Fruit fly (Drosophila melanogaster): ENCODE results near the gene CG4259.

DNA sequence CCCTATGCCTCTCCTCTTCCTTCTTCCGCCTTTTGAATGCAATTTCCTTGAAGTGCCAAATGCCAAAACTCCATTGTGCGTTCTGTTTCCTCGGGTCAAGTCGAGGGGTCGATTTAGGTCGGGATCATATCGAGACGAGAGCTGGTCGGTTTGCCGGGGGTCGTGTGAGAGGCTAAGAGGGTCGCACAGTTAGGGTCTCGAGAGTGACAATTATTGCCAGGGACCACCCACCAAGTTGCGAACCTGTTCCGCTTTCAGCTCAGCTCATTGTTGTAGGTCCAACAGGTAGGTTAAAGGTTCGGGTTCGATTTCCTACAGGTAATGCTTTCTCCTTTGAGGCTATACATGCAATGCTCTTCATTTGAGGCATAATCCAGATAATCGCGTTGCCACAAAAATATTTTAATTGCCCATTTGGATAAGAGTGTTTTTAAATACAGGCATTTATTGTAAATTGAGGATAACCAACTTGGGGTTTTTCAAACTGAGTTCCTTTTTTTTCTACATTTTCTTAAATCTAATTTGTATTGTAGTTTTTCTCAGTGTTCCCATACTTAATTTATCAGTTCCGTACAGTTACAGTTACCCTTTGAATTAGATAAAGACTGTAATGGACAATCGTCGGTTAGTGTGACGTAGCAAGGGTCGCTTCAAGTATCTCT is 43.6 kb upstream of the CG4259 start:
- peak; percentile 54 for TF ChIP-seq zen (tag; optimal IDR thresholded peaks at IDR 0.05)
- no peak for TF ChIP-seq Jarid2 (GFP tag; optimal IDR thresholded peaks at IDR 0.05)
- TF ChIP-seq al (GFP tag; IDR thresholded peaks at IDR 0.05) = no peak
- no peak for TF ChIP-seq CG11247 (GFP tag; IDR thresholded peaks at IDR 0.05)
